Worm (Caenorhabditis elegans) whole organism, mixed stage, embryonic: ENCODE data around the gene bgal-2.

ENCODE experiments used
- M03D4.4 ChIP-seq: sonication (generic microtip); optimal IDR thresholded peaks from 2 replicates; lab custom pipeline; 2017; ENCODE audit warnings: mild to moderate bottlenecking, missing genetic modification characterization, missing compliant biosample characterization
- blmp-1 ChIP-seq: fragments of 150-350 bp; optimal IDR thresholded peaks from 2 replicates; lab custom pipeline; 2014; ENCODE audit warnings: missing biosample characterization, missing genetic modification characterization
- ceh-83 ChIP-seq: fragments of 200-800 bp; sonication (Bioruptor generic); optimal IDR thresholded peaks from 2 replicates; lab custom pipeline; 2018; ENCODE audit warnings: mild to moderate bottlenecking, missing genetic modification characterization, missing compliant biosample characterization
- ces-1 ChIP-seq: fragments of 150-350 bp; optimal IDR thresholded peaks from 2 replicates; lab custom pipeline; 2014; ENCODE audit warnings: missing biosample characterization, missing genetic modification reagents, missing genetic modification characterization
- elt-3 ChIP-seq: fragments of 150-350 bp; optimal IDR thresholded peaks from 2 replicates; lab custom pipeline; 2014; ENCODE audit warnings: missing biosample characterization, missing genetic modification characterization
- ham-2 ChIP-seq: fragments of 200-800 bp; sonication (Bioruptor generic); optimal IDR thresholded peaks from 2 replicates; lab custom pipeline; 2018; ENCODE audit warnings: mild to moderate bottlenecking, missing genetic modification characterization, missing compliant biosample characterization
- lsy-2 ChIP-seq: fragments of 150-350 bp; optimal IDR thresholded peaks from 2 replicates; lab custom pipeline; 2014; ENCODE audit warnings: missing biosample characterization, missing genetic modification characterization
- nhr-2 ChIP-seq: fragments of 150-350 bp; optimal IDR thresholded peaks from 2 replicates; lab custom pipeline; 2014; ENCODE audit warnings: missing biosample characterization, missing genetic modification characterization
- nhr-28 ChIP-seq: fragments of 150-350 bp; optimal IDR thresholded peaks from 2 replicates; lab custom pipeline; 2014; ENCODE audit warnings: missing biosample characterization, missing genetic modification characterization
- pha-4 ChIP-seq: fragments of 150-350 bp; optimal IDR thresholded peaks from 2 replicates; lab custom pipeline; 2018; ENCODE audit warnings: missing biosample characterization, missing genetic modification reagents, missing genetic modification characterization
- tbx-8 ChIP-seq: fragments of 200-800 bp; sonication (Bioruptor generic); optimal IDR thresholded peaks from 2 replicates; lab custom pipeline; 2018; ENCODE audit warnings: mild to moderate bottlenecking, missing genetic modification characterization, moderate library complexity, missing compliant biosample characterization
- unc-39 ChIP-seq: fragments of 150-350 bp; optimal IDR thresholded peaks from 2 replicates; lab custom pipeline; 2014; ENCODE audit warnings: missing biosample characterization, missing genetic modification characterization
- unc-62 ChIP-seq: fragments of 150-350 bp; optimal IDR thresholded peaks from 2 replicates; lab custom pipeline; 2014; ENCODE audit warnings: missing biosample characterization, missing genetic modification reagents, missing genetic modification characterization
- ztf-11 ChIP-seq: fragments of 150-350 bp; optimal IDR thresholded peaks from 2 replicates; lab custom pipeline; 2014; ENCODE audit warnings: missing biosample characterization, missing genetic modification characterization

DNA sequence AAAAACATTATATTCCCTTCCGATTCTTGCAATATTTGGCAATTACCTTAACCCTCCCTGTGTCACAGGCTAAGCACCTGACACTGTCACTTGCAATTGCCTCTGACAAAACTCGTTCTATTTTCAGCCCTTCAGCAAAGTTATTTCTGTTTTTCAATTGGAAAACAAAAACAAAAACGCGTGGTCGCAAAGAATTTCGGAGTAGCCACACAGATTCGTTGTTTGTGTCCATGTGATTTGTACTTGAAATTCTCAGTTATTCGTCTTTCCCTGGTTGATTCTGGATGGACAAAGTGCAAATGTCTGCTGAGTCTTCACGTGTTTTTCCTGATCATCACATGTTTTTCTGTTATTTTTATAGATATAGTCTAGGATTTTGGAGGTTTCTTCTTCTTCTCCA, 48.7 kb upstream of the bgal-2 start:
- TF ChIP-seq ceh-83, result no peak
- TF ChIP-seq nhr-2 (tag; lab: Kevin White, UChicago), result no peak
- no peak for TF ChIP-seq blmp-1 (tag; lab: Kevin White, UChicago)
- TF ChIP-seq ztf-11, result no peak
- TF ChIP-seq M03D4.4 (tag; lab: Kevin White, UChicago), result no peak
- no peak for TF ChIP-seq ham-2 (GFP tag; lab: Kevin White, UChicago)
- no peak for TF ChIP-seq nhr-28 (tag; lab: Kevin White, UChicago)
- TF ChIP-seq ces-1 (GFP tag; lab: Kevin White, UChicago), result no peak
- TF ChIP-seq unc-62 (GFP tag; lab: Kevin White, UChicago), result no peak
- no peak for TF ChIP-seq pha-4 (tag; lab: Kevin White, UChicago)
- TF ChIP-seq elt-3 (tag; lab: Kevin White, UChicago), result no peak
- no peak for TF ChIP-seq tbx-8
- TF ChIP-seq lsy-2 (tag; lab: Kevin White, UChicago), result no peak
- no peak for TF ChIP-seq unc-39 (tag; lab: Kevin White, UChicago)
